Fruit fly (Drosophila melanogaster) whole organism, embryonic: ENCODE data around the gene CG34028.

Source experiments
- ATbp ChIP-seq: fragments of 200-800 bp; sonication (Bioruptor generic); optimal IDR thresholded peaks from 2 replicates; lab custom pipeline; 2017; ENCODE audit warnings: missing biosample characterization, mild to moderate bottlenecking, missing genetic modification characterization, missing genetic modification reagents
- Antp ChIP-seq: fragments of 200-800 bp; sonication (Bioruptor generic); optimal IDR thresholded peaks from 3 replicates; lab custom pipeline; 2016; ENCODE audit warnings: missing biosample characterization, missing genetic modification characterization
- Atf3 ChIP-seq: fragments of 200-800 bp; sonication (Bioruptor generic); optimal IDR thresholded peaks from 3 replicates; lab custom pipeline; 2016; ENCODE audit warnings: missing biosample characterization, missing genetic modification characterization
- Bteb2 ChIP-seq: fragments of 200-800 bp; sonication (Bioruptor generic); optimal IDR thresholded peaks from 2 replicates; lab custom pipeline; 2016; ENCODE audit warnings: missing biosample characterization, missing genetic modification characterization
- CG12391 ChIP-seq: fragments of 200-800 bp; sonication (Bioruptor generic); optimal IDR thresholded peaks from 3 replicates; lab custom pipeline; 2018; ENCODE audit warnings: missing biosample characterization, mild to moderate bottlenecking, missing genetic modification characterization, moderate library complexity
- CG1529 ChIP-seq: fragments of 200-800 bp; sonication (Bioruptor generic); optimal IDR thresholded peaks from 3 replicates; lab custom pipeline; 2018; ENCODE audit warnings: missing biosample characterization, missing genetic modification characterization
- CG1647 ChIP-seq: fragments of 200-800 bp; sonication (Bioruptor generic); optimal IDR thresholded peaks from 3 replicates; lab custom pipeline; 2016; ENCODE audit warnings: missing biosample characterization, missing genetic modification characterization
- CG17359 ChIP-seq: fragments of 200-800 bp; sonication (Bioruptor generic); optimal IDR thresholded peaks from 3 replicates; lab custom pipeline; 2018; ENCODE audit warnings: missing biosample characterization, mild to moderate bottlenecking, missing genetic modification characterization, moderate library complexity
- CG17361 ChIP-seq: fragments of 200-800 bp; sonication (Bioruptor generic); IDR thresholded peaks from 3 replicates; pipeline ENCODE4 v1.3.6; 2022; ENCODE audit warnings: missing biosample characterization, missing genetic modification characterization
- CG17612 ChIP-seq: fragments of 200-800 bp; sonication (Bioruptor generic); IDR thresholded peaks from 2 replicates; pipeline ENCODE4 v1.3.6; 2022; ENCODE audit warnings: missing biosample characterization, missing genetic modification characterization
- CG2202 ChIP-seq: fragments of 200-800 bp; sonication (Bioruptor generic); optimal IDR thresholded peaks from 2 replicates; lab custom pipeline; 2018; ENCODE audit warnings: missing biosample characterization, mild to moderate bottlenecking, missing genetic modification characterization
- CG2712 ChIP-seq: fragments of 200-800 bp; optimal IDR thresholded peaks from 3 replicates; lab custom pipeline; 2019; ENCODE audit warnings: missing biosample characterization, mild to moderate bottlenecking, missing genetic modification characterization, moderate library complexity
- CG3065 ChIP-seq: fragments of 200-800 bp; sonication (Bioruptor generic); optimal IDR thresholded peaks from 2 replicates; lab custom pipeline; 2016; ENCODE audit warnings: missing biosample characterization, missing genetic modification characterization
- CG32772 ChIP-seq: fragments of 200-800 bp; sonication (Bioruptor generic); IDR thresholded peaks from 2 replicates; pipeline ENCODE4 v1.3.6; 2022; ENCODE audit warnings: missing biosample characterization, missing genetic modification characterization
- CG42726 ChIP-seq: fragments of 200-800 bp; sonication (Bioruptor generic); IDR thresholded peaks from 2 replicates; pipeline ENCODE4 v1.3.6; 2022; ENCODE audit warnings: missing biosample characterization, missing genetic modification characterization; ENCODE audit not compliant: partially characterized antibody
- CG4820 ChIP-seq: fragments of 200-800 bp; sonication (Bioruptor generic); optimal IDR thresholded peaks from 3 replicates; lab custom pipeline; 2016; ENCODE audit warnings: missing biosample characterization, missing genetic modification characterization
- CG6791 ChIP-seq: fragments of 200-800 bp; sonication (Bioruptor generic); IDR thresholded peaks from 3 replicates; pipeline ENCODE4 v1.3.6; 2022; ENCODE audit warnings: missing biosample characterization, missing genetic modification characterization; ENCODE audit not compliant: partially characterized antibody
- CG7786 ChIP-seq: fragments of 200-800 bp; sonication (Bioruptor generic); optimal IDR thresholded peaks from 2 replicates; lab custom pipeline; 2016; ENCODE audit warnings: missing biosample characterization, missing genetic modification characterization
- CG8924 ChIP-seq: fragments of 200-800 bp; optimal IDR thresholded peaks from 3 replicates; lab custom pipeline; 2019; ENCODE audit warnings: missing biosample characterization, mild to moderate bottlenecking, missing genetic modification characterization, moderate library complexity
- CG9215 ChIP-seq: fragments of 200-800 bp; sonication (Bioruptor generic); IDR thresholded peaks from 2 replicates; pipeline ENCODE4 v1.3.6; 2022; ENCODE audit warnings: missing biosample characterization, missing genetic modification characterization
- CG9817 ChIP-seq: fragments of 200-800 bp; sonication (Bioruptor generic); optimal IDR thresholded peaks from 2 replicates; lab custom pipeline; 2018; ENCODE audit warnings: missing biosample characterization, mild to moderate bottlenecking, missing genetic modification characterization, moderate library complexity
- Camta ChIP-seq: fragments of 200-800 bp; sonication (Bioruptor generic); optimal IDR thresholded peaks from 2 replicates; lab custom pipeline; 2016; ENCODE audit warnings: missing biosample characterization, missing genetic modification characterization
- Doc2 ChIP-seq: fragments of 200-800 bp; sonication (Bioruptor generic); IDR thresholded peaks from 2 replicates; pipeline ENCODE4 v1.3.6; 2022; ENCODE audit warnings: missing biosample characterization, missing genetic modification characterization
- Ets65A ChIP-seq: fragments of 200-800 bp; sonication (Bioruptor generic); peaks from one replicate; lab custom pipeline; 2016; ENCODE audit warnings: missing biosample characterization, missing genetic modification characterization
- H2.0 ChIP-seq: fragments of 200-800 bp; sonication (Bioruptor generic); IDR thresholded peaks from 2 replicates; pipeline ENCODE4 v1.3.6; 2022; ENCODE audit warnings: missing biosample characterization, missing genetic modification characterization
- HmgZ ChIP-seq: fragments of 200-800 bp; sonication (Bioruptor generic); optimal IDR thresholded peaks from 2 replicates; lab custom pipeline; 2018; ENCODE audit warnings: missing biosample characterization, mild to moderate bottlenecking, missing genetic modification characterization
- Stat92E ChIP-seq, 3 experiments: fragments of >200 bp in 2 of 3; fragments of 200-800 bp in 1 of 3; sonication (Bioruptor generic) in 1 of 3; optimal IDR thresholded peaks; 2 replicates each; lab custom pipeline; 2017 to 2019; ENCODE audit warnings: missing biosample characterization in 3 of 3, missing genetic modification characterization in 3 of 3, mild to moderate bottlenecking in 1 of 3, moderate library complexity in 1 of 3
- bigmax ChIP-seq: fragments of 200-800 bp; sonication (Bioruptor generic); optimal IDR thresholded peaks from 2 replicates; lab custom pipeline; 2018; ENCODE audit warnings: missing biosample characterization, mild to moderate bottlenecking, missing genetic modification characterization
- crol ChIP-seq: fragments of 200-800 bp; sonication (Bioruptor generic); IDR thresholded peaks from 2 replicates; pipeline ENCODE4 v1.3.6; 2022; ENCODE audit warnings: missing biosample characterization, missing genetic modification characterization
- dmrt99B ChIP-seq: fragments of 200-800 bp; sonication (Bioruptor generic); optimal IDR thresholded peaks from 2 replicates; lab custom pipeline; 2018; ENCODE audit warnings: missing biosample characterization, mild to moderate bottlenecking, missing genetic modification characterization, moderate library complexity
- esg ChIP-seq: fragments of 200-800 bp; sonication (Bioruptor generic); conservative IDR thresholded peaks from 2 replicates; pipeline ENCODE4 v1.3.6; 2022; ENCODE audit warnings: missing biosample characterization, missing genetic modification characterization
- ind ChIP-seq: fragments of 200-800 bp; sonication (Bioruptor generic); optimal IDR thresholded peaks from 3 replicates; lab custom pipeline; 2016; ENCODE audit warnings: missing biosample characterization, missing genetic modification characterization
- inv ChIP-seq: fragments of 200-800 bp; sonication (Bioruptor generic); IDR thresholded peaks from 2 replicates; pipeline ENCODE4 v1.3.6; 2022; ENCODE audit warnings: missing biosample characterization, missing genetic modification characterization; ENCODE audit not compliant: partially characterized antibody
- kah ChIP-seq: fragments of 200-800 bp; sonication (Bioruptor generic); optimal IDR thresholded peaks from 2 replicates; lab custom pipeline; 2018; ENCODE audit warnings: missing biosample characterization, mild to moderate bottlenecking, missing genetic modification characterization
- kni ChIP-seq: fragments of 200-800 bp; sonication (Bioruptor generic); optimal IDR thresholded peaks from 3 replicates; lab custom pipeline; 2017; ENCODE audit warnings: mild to moderate bottlenecking, missing biosample characterization, missing genetic modification reagents, missing genetic modification characterization
- knrl ChIP-seq: fragments of 200-800 bp; sonication (Bioruptor generic); IDR thresholded peaks from 3 replicates; pipeline ENCODE4 v1.3.6; 2022; ENCODE audit warnings: missing biosample characterization, missing genetic modification characterization; ENCODE audit not compliant: partially characterized antibody
- mld ChIP-seq: fragments of 200-800 bp; sonication (Bioruptor generic); IDR thresholded peaks from 3 replicates; pipeline ENCODE4 v1.3.6; 2022; ENCODE audit warnings: missing biosample characterization, missing genetic modification characterization; ENCODE audit not compliant: partially characterized antibody
- nerfin-2 ChIP-seq: fragments of 200-800 bp; sonication (Bioruptor generic); IDR thresholded peaks from 2 replicates; pipeline ENCODE4 v1.3.6; 2022; ENCODE audit warnings: missing biosample characterization, missing genetic modification characterization; ENCODE audit not compliant: partially characterized antibody
- nom ChIP-seq: fragments of 200-800 bp; sonication (Bioruptor generic); optimal IDR thresholded peaks from 2 replicates; lab custom pipeline; 2017; ENCODE audit warnings: missing biosample characterization, missing genetic modification characterization, mild to moderate bottlenecking, moderate library complexity, missing genetic modification reagents
- p53 ChIP-seq: fragments of 200-800 bp; sonication (Bioruptor generic); optimal IDR thresholded peaks from 2 replicates; lab custom pipeline; 2016; ENCODE audit warnings: missing biosample characterization, missing genetic modification characterization
- pros ChIP-seq: fragments of 200-800 bp; sonication (Bioruptor generic); optimal IDR thresholded peaks from 3 replicates; lab custom pipeline; 2019; ENCODE audit warnings: missing biosample characterization, mild to moderate bottlenecking, missing genetic modification characterization, moderate library complexity
- ranshi ChIP-seq: fragments of 200-800 bp; sonication (Bioruptor generic); IDR thresholded peaks from 2 replicates; pipeline ENCODE4 v1.3.6; 2022; ENCODE audit warnings: missing biosample characterization, missing genetic modification characterization
- sim ChIP-seq: fragments of 200-800 bp; sonication (Bioruptor generic); IDR thresholded peaks from 2 replicates; pipeline ENCODE4 v1.3.6; 2022; ENCODE audit warnings: missing biosample characterization, missing genetic modification characterization
- trem ChIP-seq: fragments of 200-800 bp; optimal IDR thresholded peaks from 3 replicates; lab custom pipeline; 2019; ENCODE audit warnings: missing biosample characterization, mild to moderate bottlenecking, missing genetic modification characterization, moderate library complexity
- tup ChIP-seq: fragments of 200-800 bp; sonication (Bioruptor generic); optimal IDR thresholded peaks from 2 replicates; lab custom pipeline; 2016; ENCODE audit warnings: missing biosample characterization, mild to moderate bottlenecking, missing genetic modification characterization, moderate library complexity
- unpg ChIP-seq: fragments of 200-800 bp; sonication (Bioruptor generic); optimal IDR thresholded peaks from 3 replicates; lab custom pipeline; 2018; ENCODE audit warnings: missing biosample characterization, mild to moderate bottlenecking, missing genetic modification characterization, moderate library complexity
- wor ChIP-seq: fragments of 200-800 bp; sonication (Bioruptor generic); IDR thresholded peaks from 2 replicates; pipeline ENCODE4 v1.3.6; 2022; ENCODE audit warnings: missing biosample characterization, missing genetic modification characterization
- zen ChIP-seq: fragments of 200-800 bp; sonication (Bioruptor generic); optimal IDR thresholded peaks from 3 replicates; lab custom pipeline; 2018; ENCODE audit warnings: missing biosample characterization, mild to moderate bottlenecking, missing genetic modification characterization, moderate library complexity

CG34028 gene

dm6 chrX:9553545-9554320 lies 42.4 kb downstream of the CG34028 start (continued):
- TF ChIP-seq ranshi (GFP tag; lab: Robert Waterston, UW) (peak; percentile 87), CG4820 (GFP tag; lab: Kevin White, UChicago) (peak; percentile 78), wor (GFP tag; lab: Robert Waterston, UW) (peak; percentile 61), ATbp (GFP tag; lab: Kevin White, UChicago) (peak; percentile 87), ind (GFP tag; lab: Kevin White, UChicago) (peak; percentile 86), CG8924 (peak; percentile 90), CG9817 (peak; percentile 88), Ets65A (GFP tag; lab: Kevin White, UChicago) (peak; percentile 62), CG32772 (GFP tag; lab: Robert Waterston, UW) (peak; percentile 77), HmgZ (peak; percentile 88), Antp (GFP tag; lab: Kevin White, UChicago) (peak; percentile 62), Stat92E (GFP tag; optimal IDR thresholded peaks at IDR 0.05; lab: Kevin White, UChicago) (no peak), Camta (peak; percentile 72), kni (GFP tag; lab: Kevin White, UChicago) (peak; percentile 45), bigmax (GFP tag; lab: Kevin White, UChicago) (no peak), CG1647 (GFP tag; lab: Kevin White, UChicago) (peak; percentile 67), CG9215 (peak; percentile 79), sim (GFP tag; lab: Robert Waterston, UW) (peak; percentile 65; the same call in 1 of the 2 replicates), unpg (GFP tag; lab: Kevin White, UChicago) (peak; percentile 92), H2.0 (GFP tag; lab: Robert Waterston, UW) (peak; percentile 88), Atf3 (GFP tag; lab: Kevin White, UChicago) (peak; percentile 38), esg (GFP tag; lab: Robert Waterston, UW) (peak; percentile 80), CG3065 (GFP tag; lab: Kevin White, UChicago) (peak; percentile 61), kah (GFP tag; lab: Kevin White, UChicago) (peak; percentile 81), CG2712 (tag; lab: Kevin White, UChicago) (peak; percentile 92), mld (GFP tag; lab: Robert Waterston, UW) (no peak), CG12391 (tag; lab: Kevin White, UChicago) (peak; percentile 88), CG42726 (GFP tag; lab: Robert Waterston, UW) (peak; percentile 60), pros (GFP tag; lab: Kevin White, UChicago) (peak; percentile 41), CG17359 (tag; lab: Kevin White, UChicago) (peak; percentile 86), tup (peak; percentile 82), CG17361 (GFP tag; lab: Robert Waterston, UW) (peak; percentile 77; the same call in 2 of the 3 replicates), knrl (GFP tag; lab: Robert Waterston, UW) (0 out of 3 replicates have a peak, but pooled peaks have one; percentile 19), Doc2 (GFP tag; lab: Robert Waterston, UW) (0 out of 2 replicates have a peak, but pooled peaks have one; percentile 11), crol (GFP tag; lab: Robert Waterston, UW) (no peak), trem (peak; percentile 80), CG7786 (GFP tag; lab: Kevin White, UChicago) (peak; percentile 72), dmrt99B (tag; lab: Kevin White, UChicago) (peak; percentile 88), nerfin-2 (GFP tag; lab: Robert Waterston, UW) (no peak), CG2202 (tag; lab: Kevin White, UChicago) (peak; percentile 76), CG1529 (peak; percentile 76), zen (peak; percentile 79), CG17612 (GFP tag; lab: Robert Waterston, UW) (peak; percentile 83), CG6791 (no peak; the same call in 2 of the 3 replicates), Bteb2 (GFP tag; lab: Kevin White, UChicago) (peak; percentile 74), inv (GFP tag; lab: Robert Waterston, UW) (no peak), p53 (GFP tag; lab: Kevin White, UChicago) (no peak), nom (GFP tag; lab: Kevin White, UChicago) (peak; percentile 81)
